Worm (Caenorhabditis elegans) whole organism, early embryonic: Measurements from ENCODE around the gene mam-4.

Experiments used
- ama-1 ChIP-seq: fragments of 150-350 bp; optimal IDR thresholded peaks from 2 replicates; lab custom pipeline; 2014
- tbx-11 ChIP-seq: fragments of 200-800 bp; sonication (Bioruptor generic); IDR thresholded peaks from 2 replicates; pipeline ENCODE4 v1.3.6; 2022; ENCODE audit warnings: missing genetic modification characterization, missing compliant biosample characterization

DNA sequence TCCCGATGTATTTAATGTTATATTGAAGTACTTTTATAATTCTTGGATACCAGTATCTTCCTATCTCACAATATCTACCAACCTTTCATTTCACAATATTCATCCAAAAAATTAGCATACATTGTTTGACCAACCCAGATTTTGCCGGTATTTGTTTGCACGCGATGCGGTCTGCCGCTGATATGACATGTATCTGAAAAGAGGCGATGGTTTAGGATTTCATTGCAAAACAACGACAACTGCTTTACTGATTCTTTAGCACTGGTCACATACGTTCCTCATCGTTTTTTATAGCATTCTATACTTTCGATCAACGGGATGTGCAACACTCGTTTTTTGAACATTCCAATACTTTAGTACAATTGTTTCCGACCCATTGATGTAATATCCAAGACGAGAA lies at the start of gene mam-4:
- TF ChIP-seq tbx-11 (GFP tag; lab: Robert Waterston, UW) (no peak), ama-1 (lab: Kevin White, UChicago) (no peak)
